Worm (Caenorhabditis elegans): ENCODE measurements around the gene tat-3.

- TF ChIP-seq tbx-7 (tag; optimal IDR thresholded peaks at IDR 0.05) (no peak), ets-4 (tag; optimal IDR thresholded peaks at IDR 0.05) (no peak), eyg-1 (tag; optimal IDR thresholded peaks at IDR 0.05) (no peak), ztf-16 (tag; optimal IDR thresholded peaks at IDR 0.05) (no peak), nfya-1 (tag; optimal IDR thresholded peaks at IDR 0.05) (no peak), nhr-232 (tag; optimal IDR thresholded peaks at IDR 0.05) (no peak), unc-3 (GFP tag; conservative IDR thresholded peaks at IDR 0.05) (no peak), unc-3 (tag; optimal IDR thresholded peaks at IDR 0.05) (no peak)
These were observed 36.2 kb downstream of the tat-3 start, which contains the start of the genes Y39A1A.18 and fmo-3 for ce11 chrIII:10694294-10694693.
